Worm (Caenorhabditis elegans): ENCODE data around the gene ptd-2.

Gene ptd-2

DNA sequence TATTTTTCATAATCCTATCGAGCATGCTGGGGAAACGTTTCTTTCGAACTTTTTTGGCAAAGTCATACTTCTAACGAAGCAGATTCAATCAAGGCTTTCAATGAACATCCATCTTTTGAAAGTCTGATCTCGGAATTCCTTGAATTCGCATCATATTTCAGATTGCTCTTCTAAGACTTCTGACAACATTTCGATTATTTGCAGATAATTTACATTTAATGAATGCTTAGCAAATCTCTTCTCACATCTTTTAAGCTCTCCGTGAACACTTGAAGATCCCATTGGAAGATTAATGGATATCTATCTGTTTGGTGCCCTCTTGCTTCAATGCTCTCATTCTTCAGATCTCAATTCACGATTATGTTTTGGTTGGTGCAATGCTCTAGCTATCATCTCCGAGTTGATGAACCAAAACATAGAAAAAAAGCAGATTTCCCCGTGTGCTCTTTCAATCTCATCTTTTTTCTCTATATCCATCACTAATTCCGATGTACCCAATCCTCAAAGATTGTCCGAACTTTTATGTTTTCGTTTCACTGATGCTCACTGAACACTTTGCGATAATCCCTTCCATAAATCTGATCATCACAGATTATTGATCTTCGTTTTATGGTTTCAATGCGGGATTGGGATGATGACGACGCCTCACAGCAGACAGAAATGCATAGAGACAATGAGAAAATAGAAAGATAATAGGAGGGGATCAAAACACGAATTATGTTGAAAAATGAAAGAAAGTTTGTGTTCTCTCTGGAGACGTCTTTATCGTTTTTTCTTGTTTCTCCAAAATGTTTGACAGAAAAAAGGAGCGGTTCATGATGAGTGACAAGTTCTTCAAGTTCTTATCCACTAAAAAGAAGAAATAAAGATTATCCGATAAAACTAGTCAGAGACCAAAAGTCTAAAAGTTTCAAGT, 24.4 kb downstream of the ptd-2 start (continued):
- TF ChIP-seq dmd-4 (tag; optimal IDR thresholded peaks at IDR 0.05) (no peak), ama-1 (optimal IDR thresholded peaks at IDR 0.05) (no peak), mbf-1 (tag; optimal IDR thresholded peaks at IDR 0.05) (no peak), Y55F3AM.14 (GFP tag; optimal IDR thresholded peaks at IDR 0.05) (no peak), unc-39 (tag; optimal IDR thresholded peaks at IDR 0.05) (no peak), alr-1 (tag; optimal IDR thresholded peaks at IDR 0.05) (no peak), nhr-10 (tag; optimal IDR thresholded peaks at IDR 0.05) (no peak), ztf-1 (GFP tag; conservative IDR thresholded peaks at IDR 0.05) (no peak)

DNA sequence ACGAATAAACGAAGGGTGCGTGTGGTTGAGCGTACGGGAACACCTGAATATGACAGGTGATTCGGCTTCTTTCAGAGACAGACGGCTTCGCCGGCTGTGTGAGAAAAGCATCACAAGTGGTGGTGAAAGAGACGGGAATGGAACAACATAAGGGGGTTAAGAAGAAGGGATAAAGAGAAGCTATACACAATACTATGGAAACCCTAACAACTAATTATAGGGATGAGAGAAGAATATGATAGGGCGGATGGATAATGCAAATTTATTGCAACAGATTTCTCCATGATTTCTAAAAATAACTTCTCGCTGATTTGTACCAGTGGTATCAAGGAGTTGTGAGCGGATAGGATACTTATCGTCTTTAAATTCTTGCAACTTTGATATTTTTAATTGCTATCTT, 32.1 kb downstream of the ptd-2 start, which contains the start of gene hlh-10:
Gene hlh-10, minus strand, starts transcription at position 101 of the 400 bp plus-strand sequence.
- TF ChIP-seq nhr-11 (tag; optimal IDR thresholded peaks at IDR 0.05) = no peak

DNA sequence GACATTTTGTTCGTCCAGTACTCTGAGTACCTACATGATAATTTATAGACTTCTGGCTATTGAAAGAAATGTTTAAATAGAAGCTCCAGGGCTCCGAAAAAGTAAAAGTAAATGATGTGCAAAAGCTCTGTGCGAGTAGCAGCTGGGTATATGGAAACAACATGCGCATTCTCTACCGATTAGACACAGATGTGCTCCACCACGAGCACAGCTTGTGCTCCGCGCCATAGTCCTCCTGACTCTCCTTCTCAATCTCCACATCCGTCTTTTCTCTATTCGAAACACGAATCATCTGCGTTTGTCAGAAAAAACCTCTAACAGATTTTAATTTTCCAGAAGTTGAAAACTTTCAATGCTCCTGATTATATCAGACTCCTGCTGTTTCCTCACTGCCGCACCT, 33.4 kb downstream of the ptd-2 start:
- TF ChIP-seq ZK546.5 (tag; optimal IDR thresholded peaks at IDR 0.05) (no peak), R02D3.7 (tag; optimal IDR thresholded peaks at IDR 0.05) (no peak), ztf-11 (tag; optimal IDR thresholded peaks at IDR 0.05) (no peak), egl-27 (tag; optimal IDR thresholded peaks at IDR 0.05) (no peak), elt-1 (tag; optimal IDR thresholded peaks at IDR 0.05) (no peak), lin-13 (GFP tag; optimal IDR thresholded peaks at IDR 0.05) (no peak), nhr-23 (tag; optimal IDR thresholded peaks at IDR 0.05) (no peak), blmp-1 (tag; optimal IDR thresholded peaks at IDR 0.05; ENCODE audit: insufficient read depth) (no peak)

DNA sequence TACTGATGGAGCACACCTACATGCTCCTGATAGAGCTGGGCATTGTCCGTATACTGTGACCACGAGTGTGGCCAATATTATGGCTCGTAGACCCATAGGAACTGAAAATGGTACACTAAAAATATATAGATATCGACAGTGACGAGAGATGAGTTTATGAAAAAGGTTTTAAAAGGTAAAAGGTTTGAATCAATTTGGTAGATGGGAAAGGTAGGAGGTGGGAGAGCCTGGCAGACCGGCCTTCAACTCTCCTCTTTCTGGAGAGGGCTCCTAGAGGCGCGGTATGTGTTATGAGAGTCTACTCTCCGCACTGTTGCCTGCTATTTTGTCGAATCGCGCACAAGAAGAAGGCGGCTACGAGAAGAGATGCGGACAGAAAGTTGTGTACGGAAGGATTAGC, 37.4 kb downstream of the ptd-2 start, which contains the start of gene lron-2:
Gene lron-2, minus strand, starts transcription at position 101 of the 400 bp plus-strand sequence.
- TF ChIP-seq nhr-23 (tag; optimal IDR thresholded peaks at IDR 0.05) = no peak
- no peak for TF ChIP-seq sma-3 (GFP tag; optimal IDR thresholded peaks at IDR 0.05)
- TF ChIP-seq gmeb-1 (tag; optimal IDR thresholded peaks at IDR 0.05) = no peak
- TF ChIP-seq ceh-16 (tag; optimal IDR thresholded peaks at IDR 0.05) = no peak
- no peak for TF ChIP-seq unc-39 (tag; optimal IDR thresholded peaks at IDR 0.05)
- no peak for TF ChIP-seq skn-1 (tag; optimal IDR thresholded peaks at IDR 0.05)
- TF ChIP-seq peb-1 (tag; optimal IDR thresholded peaks at IDR 0.05) = peak; percentile 17

DNA sequence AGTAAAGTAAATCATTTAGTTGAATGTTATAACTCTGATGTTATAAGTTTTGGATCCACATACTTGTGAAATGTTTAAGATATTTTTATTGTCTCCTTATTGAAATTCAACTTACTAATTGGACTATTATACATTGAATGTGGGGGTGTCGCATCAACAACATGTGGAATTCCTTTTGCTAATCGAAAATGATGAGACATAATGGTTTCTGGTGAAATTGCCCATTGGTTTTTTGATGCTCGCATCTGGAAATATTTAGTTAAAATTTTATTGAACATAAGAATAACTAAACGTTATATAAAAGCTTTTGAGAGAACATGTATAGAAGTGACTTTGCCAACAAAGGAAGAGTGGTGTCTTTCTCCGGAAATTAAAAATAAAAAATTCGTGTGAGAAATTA, 41.9 kb downstream of the ptd-2 start, which contains the start of gene ZK682.7:
Gene ZK682.7, minus strand, starts transcription at position 247 of the 400 bp plus-strand sequence.
- TF ChIP-seq elt-1 (tag; optimal IDR thresholded peaks at IDR 0.05) (no peak), nhr-12 (tag; optimal IDR thresholded peaks at IDR 0.05) (no peak), nhr-129 (tag; optimal IDR thresholded peaks at IDR 0.05) (no peak)

DNA sequence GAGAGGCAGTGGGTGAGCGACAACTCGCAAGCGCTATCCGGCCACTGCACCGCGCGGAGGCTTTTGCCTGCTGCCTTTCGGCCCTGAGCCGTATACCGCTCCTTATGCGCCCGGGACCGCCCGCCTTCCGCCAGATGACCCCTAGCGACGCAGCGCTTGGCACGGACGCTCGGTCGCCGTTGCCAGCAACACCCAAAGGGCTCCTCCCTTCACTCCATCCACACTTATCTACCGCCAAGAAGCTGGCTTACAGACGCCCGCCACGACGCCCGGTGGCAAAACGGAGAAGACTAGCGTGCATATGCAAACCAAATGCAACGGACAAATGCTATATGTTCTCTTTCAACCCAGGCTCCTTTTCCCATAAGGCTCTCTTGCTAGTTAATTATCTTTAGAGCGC, 43.3 kb downstream of the ptd-2 start:
- TF ChIP-seq elt-1 (tag; optimal IDR thresholded peaks at IDR 0.05) (no peak), ceh-16 (tag; optimal IDR thresholded peaks at IDR 0.05) (no peak), peb-1 (tag; optimal IDR thresholded peaks at IDR 0.05) (no peak), nhr-21 (tag; optimal IDR thresholded peaks at IDR 0.05) (peak; percentile 3), unc-55 (GFP tag; optimal IDR thresholded peaks at IDR 0.05) (peak; percentile 29), Y55F3AM.14 (GFP tag; optimal IDR thresholded peaks at IDR 0.05) (no peak), nhr-12 (tag; optimal IDR thresholded peaks at IDR 0.05) (no peak), mbf-1 (tag; optimal IDR thresholded peaks at IDR 0.05) (no peak), zag-1 (tag; optimal IDR thresholded peaks at IDR 0.05) (peak; percentile 17), lin-11 (tag; optimal IDR thresholded peaks at IDR 0.05) (peak; percentile 28), sem-4 (tag; optimal IDR thresholded peaks at IDR 0.05) (no peak)

DNA sequence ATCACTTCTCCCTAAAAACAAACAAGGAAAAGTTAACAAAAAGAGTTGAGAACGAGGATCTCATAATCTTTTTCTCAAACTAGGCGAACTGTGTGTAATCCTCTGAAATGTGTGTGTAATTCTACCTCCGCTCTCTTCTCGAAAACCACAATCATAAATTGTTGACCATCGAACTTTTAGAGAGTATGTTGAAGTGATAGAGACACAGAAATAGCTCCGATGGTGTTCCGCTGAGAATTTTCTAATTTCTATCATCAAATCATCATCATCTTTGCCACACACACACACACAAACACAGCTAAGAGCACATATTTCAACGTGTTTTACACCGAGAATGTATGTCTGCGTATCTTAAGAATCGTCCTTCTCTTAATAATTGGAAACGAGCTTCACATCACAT, 45.5 kb downstream of the ptd-2 start:
- TF ChIP-seq mbf-1 (tag; optimal IDR thresholded peaks at IDR 0.05) (no peak), F13H6.1 (tag; optimal IDR thresholded peaks at IDR 0.05) (peak; percentile 17), sem-4 (tag; optimal IDR thresholded peaks at IDR 0.05) (no peak), lin-11 (tag; optimal IDR thresholded peaks at IDR 0.05) (no peak)

Data from whole organism, L2 larva.